Worm (Caenorhabditis elegans): ENCODE measurements around the gene ZK856.19.

ZK856.19 gene

DNA sequence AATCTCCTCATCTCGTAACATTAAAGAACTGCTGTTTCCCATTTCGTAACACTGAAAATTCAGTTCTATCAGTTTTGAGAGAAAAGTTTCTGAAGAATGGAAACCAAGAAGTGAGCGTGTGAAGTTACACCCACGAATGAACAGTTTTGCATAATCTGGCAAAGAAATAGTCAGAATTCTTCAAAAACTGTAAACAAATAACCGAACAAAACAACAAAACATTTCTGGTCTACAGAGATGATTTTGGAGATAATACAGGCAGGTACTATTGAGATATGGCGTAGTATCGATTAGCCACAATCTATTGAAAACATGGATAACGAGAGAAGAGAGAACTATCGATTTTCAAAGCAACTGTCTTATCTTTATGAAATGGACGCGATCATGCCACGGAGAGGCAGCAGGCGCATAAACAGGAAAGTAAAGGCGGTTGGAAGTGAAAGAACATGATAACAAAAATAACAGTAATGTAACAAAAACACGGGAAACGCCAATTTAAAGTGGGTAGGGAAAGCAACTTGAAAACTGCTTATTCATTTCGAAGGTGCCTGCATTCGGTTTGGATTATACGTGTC lies 1.2 kb downstream of the ZK856.19 start, which contains the start of gene chpf-1:
TSS of gene chpf-1 (minus strand) at position 51 of the 575 bp plus-strand sequence.
- TF ChIP-seq snpc-4 (tag; optimal IDR thresholded peaks at IDR 0.05) (peak; percentile 41), mml-1 (tag; optimal IDR thresholded peaks at IDR 0.05) (no peak), ceh-82 (tag; optimal IDR thresholded peaks at IDR 0.05) (no peak), hmg-11 (tag; optimal IDR thresholded peaks at IDR 0.05) (no peak), zag-1 (tag; optimal IDR thresholded peaks at IDR 0.05) (no peak), fkh-2 (tag; optimal IDR thresholded peaks at IDR 0.05) (no peak), unc-39 (tag; optimal IDR thresholded peaks at IDR 0.05) (no peak), nhr-77 (tag; optimal IDR thresholded peaks at IDR 0.05) (no peak), fkh-10 (GFP tag; optimal IDR thresholded peaks at IDR 0.05) (no peak), ztf-4 (tag; optimal IDR thresholded peaks at IDR 0.05) (no peak), aly-2 (tag; optimal IDR thresholded peaks at IDR 0.05) (no peak), nhr-28 (tag; optimal IDR thresholded peaks at IDR 0.05) (no peak), elt-2 (tag; optimal IDR thresholded peaks at IDR 0.05) (peak; percentile 77), mdl-1 (tag; optimal IDR thresholded peaks at IDR 0.05) (no peak), pha-4 (tag; optimal IDR thresholded peaks at IDR 0.05) (no peak), ztf-11 (tag; optimal IDR thresholded peaks at IDR 0.05) (no peak), nhr-67 (tag; optimal IDR thresholded peaks at IDR 0.05) (no peak), egl-27 (tag; optimal IDR thresholded peaks at IDR 0.05) (no peak), nhr-23 (tag; optimal IDR thresholded peaks at IDR 0.05) (peak; percentile 42), ceh-9 (tag; optimal IDR thresholded peaks at IDR 0.05) (no peak), pqm-1 (tag; optimal IDR thresholded peaks at IDR 0.05) (peak; percentile 91), ceh-16 (tag; optimal IDR thresholded peaks at IDR 0.05) (no peak), elt-3 (tag; optimal IDR thresholded peaks at IDR 0.05) (peak in 1 of 3 experiments; percentile 14), nfya-1 (tag; optimal IDR thresholded peaks at IDR 0.05; ENCODE audit: insufficient read depth) (no peak), nhr-12 (tag; optimal IDR thresholded peaks at IDR 0.05) (no peak), jun-1 (tag; optimal IDR thresholded peaks at IDR 0.05) (no peak), sea-2 (GFP tag; optimal IDR thresholded peaks at IDR 0.05) (no peak), nhr-43 (tag; optimal IDR thresholded peaks at IDR 0.05; ENCODE audit: poor library complexity, severe bottlenecking) (peak; percentile 34), lsy-12 (tag; optimal IDR thresholded peaks at IDR 0.05) (no peak), fos-1 (tag; optimal IDR thresholded peaks at IDR 0.05) (no peak), R02D3.7 (tag; optimal IDR thresholded peaks at IDR 0.05) (no peak), daf-12 (tag; optimal IDR thresholded peaks at IDR 0.05) (no peak), elt-1 (tag; optimal IDR thresholded peaks at IDR 0.05) (no peak), ceh-28 (tag; optimal IDR thresholded peaks at IDR 0.05) (peak; percentile 86), lin-39 (tag; optimal IDR thresholded peaks at IDR 0.05) (no peak), eor-1 (tag; optimal IDR thresholded peaks at IDR 0.05) (no peak), egl-5 (tag; optimal IDR thresholded peaks at IDR 0.05) (no peak), nhr-237 (tag; optimal IDR thresholded peaks at IDR 0.05) (no peak), ama-1 (optimal IDR thresholded peaks at IDR 0.05) (no peak), nhr-11 (tag; optimal IDR thresholded peaks at IDR 0.05) (no peak)

DNA sequence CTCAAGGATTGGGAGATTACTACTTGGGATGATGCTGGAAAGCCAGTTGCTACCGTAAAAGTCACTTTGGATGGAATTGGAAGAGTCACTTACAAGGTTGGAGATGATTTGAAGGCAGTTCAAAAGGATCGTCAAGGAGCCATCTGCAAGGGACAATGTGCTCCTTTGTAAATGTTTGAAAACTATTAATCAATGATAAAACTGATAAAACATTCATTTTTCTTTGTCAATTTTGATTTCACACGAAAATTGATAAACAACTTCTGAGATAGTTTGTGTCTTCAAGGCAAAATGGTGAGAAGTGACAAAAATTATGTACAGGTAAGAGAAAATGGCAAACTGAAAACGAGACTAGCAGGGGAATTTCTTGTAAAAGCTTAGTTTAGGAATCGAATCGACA lies 2.4 kb downstream of the ZK856.19 start:
- TF ChIP-seq elt-3 (tag; optimal IDR thresholded peaks at IDR 0.05) (no peak), nhr-76 (tag; optimal IDR thresholded peaks at IDR 0.05) (no peak), nhr-28 (tag; optimal IDR thresholded peaks at IDR 0.05) (no peak), pha-4 (tag; optimal IDR thresholded peaks at IDR 0.05) (no peak), unc-39 (tag; optimal IDR thresholded peaks at IDR 0.05) (no peak), ama-1 (optimal IDR thresholded peaks at IDR 0.05) (peak; percentile 18), ceh-9 (tag; optimal IDR thresholded peaks at IDR 0.05) (no peak), lin-15B (tag; optimal IDR thresholded peaks at IDR 0.05) (no peak), ztf-4 (tag; optimal IDR thresholded peaks at IDR 0.05) (no peak), egl-5 (tag; optimal IDR thresholded peaks at IDR 0.05) (no peak), elt-2 (tag; optimal IDR thresholded peaks at IDR 0.05) (peak; percentile 4), mdl-1 (tag; optimal IDR thresholded peaks at IDR 0.05) (no peak)

DNA sequence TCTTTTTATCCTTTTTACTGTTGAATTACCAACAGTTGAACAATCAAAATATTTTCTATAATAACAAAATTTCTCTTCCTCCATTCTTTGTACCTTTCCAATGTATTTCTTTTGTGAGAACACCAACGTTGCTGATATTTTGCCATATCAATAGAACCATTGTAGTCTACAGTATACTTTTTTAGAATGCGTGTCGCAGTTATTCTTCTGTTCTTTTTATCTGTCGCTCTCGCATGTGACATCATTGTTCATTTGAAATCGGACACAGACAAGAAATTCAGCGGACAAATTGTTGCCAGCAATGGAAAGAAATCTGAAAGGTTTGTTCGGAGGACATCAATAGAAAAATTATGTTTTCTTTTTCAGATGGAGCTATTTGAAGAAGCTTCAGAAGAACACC lies 2.8 kb downstream of the ZK856.19 start, which contains the start of gene ZK856.7:
TSS of gene ZK856.7 (plus strand) at position 186 of the 400 bp plus-strand sequence.
- TF ChIP-seq mml-1 (tag; optimal IDR thresholded peaks at IDR 0.05) = no peak
- peak; percentile 25 for TF ChIP-seq nhr-23 (tag; optimal IDR thresholded peaks at IDR 0.05)

Data from whole organism, L3 larva.